Worm (Caenorhabditis elegans) whole organism, midembryonic: ENCODE results near the gene C29E4.17.

Experiments used
- T22C8.4 ChIP-seq: fragments of 200-800 bp; sonication (Bioruptor generic); IDR thresholded peaks from 2 replicates; pipeline ENCODE4 v1.3.6; 2022; ENCODE audit warnings: missing genetic modification characterization, missing compliant biosample characterization
- cog-1 ChIP-seq: sonication (generic microtip); optimal IDR thresholded peaks from 2 replicates; lab custom pipeline; 2016; ENCODE audit warnings: missing genetic modification characterization, missing compliant biosample characterization
- flt-1 ChIP-seq: fragments of 200-800 bp; sonication (Bioruptor generic); IDR thresholded peaks from 2 replicates; pipeline ENCODE4 v1.3.6; 2022; ENCODE audit warnings: missing genetic modification characterization, missing compliant biosample characterization
- klf-2 ChIP-seq: fragments of 200-800 bp; sonication (Bioruptor generic); conservative IDR thresholded peaks from 2 replicates; pipeline ENCODE4 v1.3.6; 2022; ENCODE audit warnings: missing genetic modification reagents, missing genetic modification characterization, missing compliant biosample characterization
- med-1 ChIP-seq: sonication (generic microtip); optimal IDR thresholded peaks from 2 replicates; lab custom pipeline; 2017; ENCODE audit warnings: missing genetic modification characterization, mild to moderate bottlenecking, missing compliant biosample characterization, antibody characterized with exemption, missing genetic modification reagents; ENCODE audit not compliant: insufficient read depth
- ref-1 ChIP-seq: fragments of 200-800 bp; sonication (Bioruptor generic); conservative IDR thresholded peaks from 2 replicates; pipeline ENCODE4 v1.3.6; 2022; ENCODE audit warnings: missing genetic modification reagents, missing genetic modification characterization, missing compliant biosample characterization
- tab-1 ChIP-seq: fragments of 200-800 bp; sonication (Bioruptor generic); IDR thresholded peaks from 2 replicates; pipeline ENCODE4 v1.3.6; 2022; ENCODE audit warnings: missing genetic modification characterization, missing compliant biosample characterization
- ztf-23 ChIP-seq: fragments of 200-800 bp; sonication (Bioruptor generic); IDR thresholded peaks from 2 replicates; pipeline ENCODE4 v1.3.6; 2022; ENCODE audit warnings: missing genetic modification reagents, missing genetic modification characterization, missing compliant biosample characterization
- ztf-29 ChIP-seq: fragments of 200-800 bp; sonication (Bioruptor generic); IDR thresholded peaks from 2 replicates; pipeline ENCODE4 v1.3.6; 2022; ENCODE audit warnings: missing genetic modification reagents, missing genetic modification characterization, missing compliant biosample characterization

C29E4.17 gene

ce11 chrIII:7940819-7941218, 18.5 kb downstream of the C29E4.17 start, which contains the start of gene C29E4.12:
TSS of gene C29E4.12 (plus strand) at chrIII:7941151.
- no peak for TF ChIP-seq ztf-23 (GFP tag; lab: Robert Waterston, UW)
- TF ChIP-seq med-1 (GFP tag; lab: Kevin White, UChicago) = no peak
- TF ChIP-seq cog-1 (tag; lab: Kevin White, UChicago) = no peak
- no peak for TF ChIP-seq tab-1 (GFP tag; lab: Robert Waterston, UW)
- TF ChIP-seq flt-1 (GFP tag; lab: Robert Waterston, UW) = no peak
- TF ChIP-seq ref-1 (GFP tag; lab: Robert Waterston, UW) = no peak
- no peak for TF ChIP-seq klf-2 (GFP tag; lab: Robert Waterston, UW)
- no peak for TF ChIP-seq ztf-29 (GFP tag; lab: Robert Waterston, UW)
- TF ChIP-seq T22C8.4 (GFP tag; lab: Robert Waterston, UW) = no peak

DNA sequence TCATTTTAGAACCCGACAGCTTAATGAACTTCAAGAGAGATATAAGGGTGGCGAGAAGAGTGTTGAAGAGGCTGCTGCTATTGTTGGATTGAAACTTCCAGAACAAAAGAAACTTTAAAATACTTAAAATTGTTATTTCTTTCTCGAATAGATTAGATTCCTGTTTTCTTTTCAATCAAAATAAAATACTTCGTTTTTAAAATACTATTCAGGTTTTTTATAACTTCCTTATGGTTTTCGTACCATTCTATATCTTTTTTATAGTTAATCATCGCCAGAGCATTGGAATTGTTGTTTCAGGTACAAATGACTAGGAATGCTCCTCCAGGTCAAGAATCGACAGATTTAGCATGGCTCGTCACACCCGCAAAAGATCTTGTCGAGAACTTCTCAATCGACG, 19.1 kb downstream of the C29E4.17 start, which contains the start of gene kle-2:
Gene kle-2, plus strand, starts transcription at position 301 of the 400 bp plus-strand sequence.
- TF ChIP-seq cog-1 (tag; lab: Kevin White, UChicago) (no peak), flt-1 (GFP tag; lab: Robert Waterston, UW) (no peak), klf-2 (GFP tag; lab: Robert Waterston, UW) (no peak), tab-1 (GFP tag; lab: Robert Waterston, UW) (no peak), ztf-29 (GFP tag; lab: Robert Waterston, UW) (no peak), T22C8.4 (GFP tag; lab: Robert Waterston, UW) (no peak), med-1 (GFP tag; lab: Kevin White, UChicago) (no peak), ztf-23 (GFP tag; lab: Robert Waterston, UW) (no peak), ref-1 (GFP tag; lab: Robert Waterston, UW) (no peak)

- TF ChIP-seq ztf-23 (GFP tag; lab: Robert Waterston, UW) = no peak
- no peak for TF ChIP-seq T22C8.4 (GFP tag; lab: Robert Waterston, UW)
- TF ChIP-seq med-1 (GFP tag; lab: Kevin White, UChicago) = no peak
- TF ChIP-seq flt-1 (GFP tag; lab: Robert Waterston, UW) = no peak
- no peak for TF ChIP-seq klf-2 (GFP tag; lab: Robert Waterston, UW)
- TF ChIP-seq ztf-29 (GFP tag; lab: Robert Waterston, UW) = no peak
- TF ChIP-seq cog-1 (tag; lab: Kevin White, UChicago) = no peak
- TF ChIP-seq tab-1 (GFP tag; lab: Robert Waterston, UW) = no peak
- no peak for TF ChIP-seq ref-1 (GFP tag; lab: Robert Waterston, UW)
Measured at ce11 chrIII:7946968-7947491, 24.7 kb downstream of the C29E4.17 start, which contains the start of gene gsto-1. TSS of gene gsto-1 (minus strand) at chrIII:7947018.

DNA sequence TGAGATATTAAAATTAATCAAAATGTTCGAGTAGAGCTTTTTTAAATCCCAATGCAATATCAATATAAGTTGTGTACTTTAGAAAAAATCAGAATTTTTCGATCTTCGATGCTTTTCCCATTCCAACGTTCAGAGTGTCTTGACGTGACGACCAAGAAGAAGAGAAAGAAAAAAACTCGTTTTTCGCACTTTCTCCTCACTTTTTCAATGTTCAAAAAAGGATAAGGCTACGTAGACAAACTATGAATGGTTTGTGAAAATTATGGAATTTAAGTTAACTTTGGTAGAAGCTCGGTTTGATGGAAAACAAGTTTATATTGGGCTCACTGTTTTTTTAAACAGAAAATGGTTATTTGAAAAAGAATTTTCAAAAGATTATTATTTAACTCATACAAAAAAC, 25.4 kb downstream of the C29E4.17 start:
- TF ChIP-seq tab-1 (GFP tag; lab: Robert Waterston, UW) (no peak), flt-1 (GFP tag; lab: Robert Waterston, UW) (no peak), med-1 (GFP tag; lab: Kevin White, UChicago) (no peak), ztf-23 (GFP tag; lab: Robert Waterston, UW) (no peak), T22C8.4 (GFP tag; lab: Robert Waterston, UW) (no peak), ref-1 (GFP tag; lab: Robert Waterston, UW) (no peak), ztf-29 (GFP tag; lab: Robert Waterston, UW) (no peak), cog-1 (tag; lab: Kevin White, UChicago) (no peak), klf-2 (GFP tag; lab: Robert Waterston, UW) (no peak)

ce11 chrIII:7948802-7949201, 26.5 kb downstream of the C29E4.17 start, which contains the start of gene col-90:
TSS of gene col-90 (plus strand) at chrIII:7948838.
- TF ChIP-seq tab-1 (GFP tag; lab: Robert Waterston, UW) (no peak), cog-1 (tag; lab: Kevin White, UChicago) (no peak), T22C8.4 (GFP tag; lab: Robert Waterston, UW) (no peak), flt-1 (GFP tag; lab: Robert Waterston, UW) (no peak), ztf-23 (GFP tag; lab: Robert Waterston, UW) (no peak), klf-2 (GFP tag; lab: Robert Waterston, UW) (no peak), ztf-29 (GFP tag; lab: Robert Waterston, UW) (no peak), med-1 (GFP tag; lab: Kevin White, UChicago) (no peak), ref-1 (GFP tag; lab: Robert Waterston, UW) (no peak)

DNA sequence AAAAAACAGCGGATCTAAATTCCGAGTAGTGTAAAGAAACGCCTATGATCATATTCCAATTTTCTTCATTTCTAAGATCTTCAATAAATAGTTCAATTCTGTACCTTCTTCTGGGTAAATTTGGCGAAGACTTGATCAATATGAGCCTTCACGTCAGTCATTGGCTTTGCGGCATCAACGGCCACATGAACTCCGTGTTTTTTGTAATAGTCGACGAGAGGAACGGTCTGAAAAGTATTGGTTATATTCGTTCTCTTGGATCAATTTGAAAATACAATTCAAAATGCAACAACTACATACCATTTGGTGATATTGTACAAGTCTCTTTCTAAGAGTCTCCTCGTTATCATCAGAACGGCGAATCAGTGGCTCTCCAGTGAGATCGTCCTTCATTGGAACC, 28.1 kb downstream of the C29E4.17 start:
- TF ChIP-seq ztf-29 (GFP tag; lab: Robert Waterston, UW) (no peak), tab-1 (GFP tag; lab: Robert Waterston, UW) (no peak), flt-1 (GFP tag; lab: Robert Waterston, UW) (no peak), klf-2 (GFP tag; lab: Robert Waterston, UW) (no peak), T22C8.4 (GFP tag; lab: Robert Waterston, UW) (no peak), ref-1 (GFP tag; lab: Robert Waterston, UW) (no peak), ztf-23 (GFP tag; lab: Robert Waterston, UW) (no peak), med-1 (GFP tag; lab: Kevin White, UChicago) (no peak), cog-1 (tag; lab: Kevin White, UChicago) (no peak)

ce11 chrIII:7952077-7952765, 29.9 kb downstream of the C29E4.17 start, which contains the start of gene C29E4.15:
TSS of gene C29E4.15 (plus strand) at chrIII:7952623.
- no peak for TF ChIP-seq ztf-29 (GFP tag; lab: Robert Waterston, UW)
- no peak for TF ChIP-seq ztf-23 (GFP tag; lab: Robert Waterston, UW)
- no peak for TF ChIP-seq T22C8.4 (GFP tag; lab: Robert Waterston, UW)

- TF ChIP-seq cog-1 (tag; lab: Kevin White, UChicago) (no peak), tab-1 (GFP tag; lab: Robert Waterston, UW) (no peak), ztf-29 (GFP tag; lab: Robert Waterston, UW) (no peak), klf-2 (GFP tag; lab: Robert Waterston, UW) (no peak), T22C8.4 (GFP tag; lab: Robert Waterston, UW) (no peak), med-1 (GFP tag; lab: Kevin White, UChicago) (no peak), ztf-23 (GFP tag; lab: Robert Waterston, UW) (no peak), ref-1 (GFP tag; lab: Robert Waterston, UW) (no peak), flt-1 (GFP tag; lab: Robert Waterston, UW) (no peak)
Measured at ce11 chrIII:7953208-7953607, 30.9 kb downstream of the C29E4.17 start, which contains the start of gene let-754. TSS of gene let-754 (minus strand) at chrIII:7953308.
